Worm (Caenorhabditis elegans) whole organism, L4/young adult: ENCODE data around the gene swd-2.1.

ENCODE experiments used
- W03F9.2 ChIP-seq: fragments of 150-350 bp; optimal IDR thresholded peaks from 2 replicates; lab custom pipeline; 2014; ENCODE audit warnings: missing biosample characterization, missing genetic modification characterization
- dao-5 ChIP-seq: sonication (generic microtip); optimal IDR thresholded peaks from 2 replicates; lab custom pipeline; 2016; ENCODE audit warnings: missing genotype, missing genetic modification characterization, moderate library complexity, missing compliant biosample characterization
- him-1 ChIP-seq: sonication (generic microtip); optimal IDR thresholded peaks from 2 replicates; lab custom pipeline; 2016; ENCODE audit warnings: missing genotype, missing genetic modification reagents, missing genetic modification characterization, missing compliant biosample characterization

Gene swd-2.1

DNA sequence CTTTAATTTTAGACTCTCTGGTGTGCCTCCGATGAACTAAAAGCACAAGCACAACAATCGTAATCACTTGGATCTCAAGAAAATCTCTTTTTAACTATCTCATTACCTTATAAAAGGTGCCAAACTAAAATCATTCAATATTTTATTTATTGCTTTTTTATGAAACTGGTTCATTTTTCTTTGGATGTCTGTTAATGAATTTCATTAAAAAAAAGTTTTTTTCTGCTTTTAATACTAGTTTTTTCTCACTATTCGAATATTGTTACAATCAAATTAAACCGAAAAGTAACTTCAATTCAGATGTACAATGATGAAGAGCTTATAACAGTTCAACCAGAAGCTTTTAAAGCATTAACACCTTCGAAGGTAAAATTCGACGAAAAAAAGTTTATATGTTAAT is at the start of gene swd-2.1:
Gene swd-2.1 (plus strand): TSS at position 301 of the 400 bp plus-strand sequence.
- TF ChIP-seq W03F9.2 (tag; lab: Kevin White, UChicago) (no peak), him-1 (tag; lab: Kevin White, UChicago) (no peak), dao-5 (tag; lab: Kevin White, UChicago) (no peak)

- TF ChIP-seq dao-5 (tag; lab: Kevin White, UChicago): no peak
- TF ChIP-seq him-1 (tag; lab: Kevin White, UChicago): no peak
- no peak for TF ChIP-seq W03F9.2 (tag; lab: Kevin White, UChicago)
These were observed 49.5 kb upstream of the swd-2.1 start, which contains the start of gene C50F7.5 for ce11 chrIV:7726325-7726724. Gene C50F7.5 (plus strand): TSS chrIV:7726719.

DNA sequence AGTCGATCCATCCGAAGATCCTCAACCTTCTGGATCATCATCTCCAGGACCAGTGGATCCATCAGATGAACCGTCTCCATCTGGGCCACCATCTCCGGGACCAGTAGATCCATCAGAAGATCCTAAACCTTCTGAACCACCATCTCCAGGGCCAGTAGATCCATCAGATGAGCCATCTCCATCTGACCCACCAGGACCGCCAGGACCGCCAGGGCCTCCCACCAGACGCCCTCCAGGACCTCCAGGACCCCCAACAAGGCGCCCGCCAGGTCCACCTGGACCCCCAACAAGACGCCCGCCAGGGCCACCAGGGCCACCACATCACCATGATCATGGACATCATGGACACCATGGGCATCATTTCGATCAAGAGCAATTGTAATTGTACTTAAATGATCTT is 48.6 kb upstream of the swd-2.1 start:
- TF ChIP-seq W03F9.2 (tag; lab: Kevin White, UChicago): no peak
- no peak for TF ChIP-seq him-1 (tag; lab: Kevin White, UChicago)
- TF ChIP-seq dao-5 (tag; lab: Kevin White, UChicago): no peak

DNA sequence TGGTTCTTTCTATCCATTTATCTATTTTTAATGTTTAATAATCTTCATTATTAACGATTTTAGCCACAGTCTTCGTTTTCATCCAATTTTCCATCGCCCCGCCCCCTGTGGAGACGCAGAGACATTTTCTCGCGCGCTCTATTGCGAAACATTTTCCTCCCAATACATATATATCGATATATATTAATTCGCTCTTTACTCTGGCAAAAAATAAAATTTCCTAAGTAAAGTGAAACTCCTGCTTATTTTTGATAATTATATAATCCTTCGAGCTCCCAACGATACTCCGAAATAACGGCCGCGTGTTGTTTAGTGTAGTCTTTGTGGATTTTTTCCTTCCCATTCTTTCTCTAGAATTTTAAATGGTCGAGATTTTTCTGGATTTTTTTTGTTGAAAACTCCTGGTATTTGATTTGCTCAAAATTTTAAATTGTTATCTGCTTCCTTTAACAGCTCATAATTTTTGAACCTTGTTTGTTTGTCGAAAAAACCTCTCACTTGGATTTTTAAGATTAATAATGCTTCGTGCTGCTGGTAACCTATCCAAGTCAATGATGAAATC is 47.3 kb upstream of the swd-2.1 start, which contains the start of gene sucg-1:
Gene sucg-1 (plus strand): TSS at position 512 of the 562 bp plus-strand sequence.
- TF ChIP-seq him-1 (tag; lab: Kevin White, UChicago): no peak
- no peak for TF ChIP-seq W03F9.2 (tag; lab: Kevin White, UChicago)
- TF ChIP-seq dao-5 (tag; lab: Kevin White, UChicago): no peak

DNA sequence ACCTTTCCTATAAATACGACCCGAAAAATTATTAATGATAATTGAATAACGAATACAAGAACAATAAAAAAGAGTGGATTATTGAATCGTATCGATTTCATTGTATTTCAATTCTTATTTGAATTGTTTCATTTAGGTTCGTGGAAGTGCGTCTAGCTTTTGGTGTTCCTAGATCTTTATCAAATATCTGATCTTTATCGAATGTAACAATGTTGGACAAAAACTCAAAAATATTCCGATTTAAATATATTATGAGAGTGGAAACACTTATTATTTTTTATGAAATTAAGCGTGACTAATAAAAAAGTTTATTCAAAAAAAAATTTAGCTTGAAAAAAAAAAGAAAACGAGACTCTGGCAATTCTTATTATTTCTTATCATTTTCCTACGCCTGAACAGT is 43.9 kb upstream of the swd-2.1 start, which contains the start of the genes C50F7.9 and C50F7.3:
Gene C50F7.9 (minus strand): TSS at position 101 of the 400 bp plus-strand sequence.
Gene C50F7.3 (plus strand): TSS at position 370 of the 400 bp plus-strand sequence.
- TF ChIP-seq dao-5 (tag; lab: Kevin White, UChicago) (no peak), him-1 (tag; lab: Kevin White, UChicago) (no peak), W03F9.2 (tag; lab: Kevin White, UChicago) (no peak)

- TF ChIP-seq him-1 (tag; lab: Kevin White, UChicago): no peak
- TF ChIP-seq W03F9.2 (tag; lab: Kevin White, UChicago): no peak
- TF ChIP-seq dao-5 (tag; lab: Kevin White, UChicago): no peak
These were observed 41.7 kb upstream of the swd-2.1 start for ce11 chrIV:7734173-7734572.

DNA sequence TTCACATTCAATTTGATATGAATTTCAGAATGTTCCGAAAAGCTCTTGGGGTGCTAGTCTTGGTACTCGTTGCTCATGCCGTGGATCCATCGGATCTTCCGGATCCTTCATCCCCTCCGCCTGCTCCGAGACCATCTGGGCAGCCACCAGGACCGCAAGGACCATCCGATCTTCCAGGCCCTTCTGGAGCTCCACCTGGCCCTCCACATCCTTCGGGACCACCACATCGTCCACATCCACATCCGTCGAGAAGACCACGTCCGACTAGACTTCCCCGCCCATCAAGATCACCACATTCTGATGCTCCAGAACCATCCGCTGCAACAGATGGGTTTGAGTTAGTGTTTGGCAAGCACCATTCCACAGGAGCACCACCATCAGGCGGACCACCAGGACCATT is 41.2 kb upstream of the swd-2.1 start, which contains the start of gene clx-1:
Gene clx-1 (plus strand): TSS at position 30 of the 400 bp plus-strand sequence.
- TF ChIP-seq dao-5 (tag; lab: Kevin White, UChicago) (no peak), him-1 (tag; lab: Kevin White, UChicago) (no peak)

ce11 chrIV:7736616-7737015 is 39.2 kb upstream of the swd-2.1 start:
- no peak for TF ChIP-seq W03F9.2 (tag; lab: Kevin White, UChicago)
- TF ChIP-seq him-1 (tag; lab: Kevin White, UChicago): no peak
- TF ChIP-seq dao-5 (tag; lab: Kevin White, UChicago): no peak

DNA sequence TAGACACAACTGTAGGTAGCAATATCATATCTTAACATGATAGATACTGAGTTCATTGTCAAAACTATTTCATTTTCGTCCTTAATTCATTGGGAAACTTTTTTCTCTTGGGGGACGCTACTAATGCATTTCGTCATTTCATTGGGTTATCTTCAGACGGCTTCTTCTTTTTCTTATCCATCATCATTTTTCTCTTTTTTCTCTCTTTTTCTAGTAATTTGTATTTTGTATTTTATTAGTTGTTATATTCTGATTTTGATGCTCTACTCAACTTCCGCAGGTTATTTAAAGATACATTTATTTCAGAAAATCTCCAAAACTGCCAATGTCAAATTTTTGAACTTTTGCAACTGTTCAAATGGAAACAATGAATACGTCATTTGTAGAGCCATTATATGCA is 32.3 kb upstream of the swd-2.1 start, which contains the start of gene npr-35:
Gene npr-35 (plus strand): TSS at position 301 of the 400 bp plus-strand sequence.
- TF ChIP-seq W03F9.2 (tag; lab: Kevin White, UChicago) (no peak), dao-5 (tag; lab: Kevin White, UChicago) (no peak), him-1 (tag; lab: Kevin White, UChicago) (no peak)

DNA sequence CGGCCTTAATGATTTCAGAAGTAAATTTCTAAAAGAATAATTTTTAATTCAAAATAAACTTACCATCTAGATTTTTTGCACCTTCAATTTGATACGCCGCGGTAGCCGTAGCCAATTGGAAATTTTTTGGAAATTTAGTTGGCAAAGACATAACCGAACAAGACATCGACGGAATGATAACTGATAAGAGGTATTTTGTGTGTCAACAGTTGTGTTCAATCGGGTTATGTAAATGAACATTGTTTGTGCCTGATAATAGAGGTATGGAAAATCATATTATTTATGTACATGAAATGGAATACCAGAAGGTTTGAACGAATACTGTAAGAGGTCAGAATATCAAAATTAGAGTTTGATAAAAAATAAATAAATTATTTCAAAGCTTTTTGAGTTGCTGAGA is 28.0 kb upstream of the swd-2.1 start, which contains the start of gene klo-1:
Gene klo-1 (minus strand): TSS at position 388 of the 400 bp plus-strand sequence.
- TF ChIP-seq dao-5 (tag; lab: Kevin White, UChicago) (no peak), W03F9.2 (tag; lab: Kevin White, UChicago) (no peak), him-1 (tag; lab: Kevin White, UChicago) (no peak)

DNA sequence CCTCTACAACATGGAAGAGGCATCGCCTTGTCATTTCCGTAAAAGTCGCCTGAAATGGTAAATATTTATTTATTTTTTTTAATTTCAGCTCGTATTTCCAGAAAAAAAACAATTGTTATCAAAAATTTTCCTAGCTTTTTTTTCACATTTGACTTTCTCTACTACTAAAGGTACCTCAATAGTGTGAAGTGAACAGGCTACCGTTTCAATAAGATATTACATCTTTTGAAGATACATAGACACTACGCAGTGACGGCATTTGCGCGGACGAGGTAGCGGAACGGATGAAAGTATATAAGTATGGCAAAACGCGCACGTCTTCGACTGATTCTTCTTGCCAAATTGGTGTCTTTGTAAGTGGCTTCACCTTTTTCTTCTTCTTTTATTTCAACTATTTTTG is 22.7 kb upstream of the swd-2.1 start, which contains the start of gene col-14:
Gene col-14 (plus strand): TSS at position 301 of the 400 bp plus-strand sequence.
- TF ChIP-seq dao-5 (tag; lab: Kevin White, UChicago): no peak
- TF ChIP-seq W03F9.2 (tag; lab: Kevin White, UChicago): no peak
- TF ChIP-seq him-1 (tag; lab: Kevin White, UChicago): no peak

- no peak for TF ChIP-seq dao-5 (tag; lab: Kevin White, UChicago)
These were observed 21.7 kb upstream of the swd-2.1 start for ce11 chrIV:7754114-7754513.

DNA sequence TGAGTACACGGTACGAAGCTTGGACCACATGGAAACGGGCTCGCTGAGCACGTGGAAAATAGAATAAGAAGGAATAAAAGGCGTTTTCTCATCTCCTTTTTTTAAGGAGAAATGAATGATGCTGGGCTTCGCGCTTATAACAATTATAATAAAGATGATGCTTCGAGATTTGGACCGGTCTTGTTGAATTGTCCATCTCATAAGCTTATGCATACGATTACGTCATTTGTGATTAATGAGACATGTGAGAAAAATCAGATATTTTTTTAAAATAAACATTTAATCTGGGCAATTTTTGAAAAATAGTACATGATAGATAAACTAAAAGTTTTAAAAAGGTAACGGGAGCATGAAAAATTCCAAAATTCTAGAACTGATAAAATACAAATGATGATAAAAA is 18.6 kb upstream of the swd-2.1 start, which contains the start of gene C46A5.4:
Gene C46A5.4 (minus strand): TSS at position 101 of the 400 bp plus-strand sequence.
- TF ChIP-seq dao-5 (tag; lab: Kevin White, UChicago): no peak
- TF ChIP-seq W03F9.2 (tag; lab: Kevin White, UChicago): no peak
- TF ChIP-seq him-1 (tag; lab: Kevin White, UChicago): no peak

DNA sequence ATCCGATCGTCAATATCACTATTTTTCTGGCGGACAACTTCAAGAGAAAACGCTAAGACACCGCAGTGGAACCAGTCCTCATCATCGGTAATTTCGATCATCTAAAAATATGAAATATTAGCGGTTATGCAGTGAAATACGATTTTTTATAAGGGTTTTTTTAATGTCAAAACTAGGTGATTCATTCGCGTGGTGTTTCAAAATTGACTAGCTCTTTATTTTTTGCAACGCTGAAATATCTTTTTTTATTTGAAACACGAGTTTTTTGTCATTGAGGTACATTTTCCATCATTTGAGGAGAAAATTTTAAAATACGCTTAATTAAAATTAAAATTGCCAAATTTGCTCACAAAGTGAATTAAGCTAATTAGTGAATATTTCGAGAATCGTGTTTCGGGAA is 16.3 kb upstream of the swd-2.1 start, which contains the start of gene dsb-3:
Gene dsb-3 (minus strand): TSS at position 101 of the 400 bp plus-strand sequence.
- TF ChIP-seq W03F9.2 (tag; lab: Kevin White, UChicago) (no peak), dao-5 (tag; lab: Kevin White, UChicago) (no peak), him-1 (tag; lab: Kevin White, UChicago) (no peak)
